Fruit fly (Drosophila melanogaster): ENCODE data around the gene Madm.

The Madm gene

dm6 chr3R:5723122-5723521, 19.2 kb upstream of the Madm start:
- TF ChIP-seq OdsH (GFP tag; optimal IDR thresholded peaks at IDR 0.05), result no peak
- TF ChIP-seq foxo (GFP tag; optimal IDR thresholded peaks at IDR 0.05), result no peak
- no peak for TF ChIP-seq Vsx2 (GFP tag; optimal IDR thresholded peaks at IDR 0.05; ENCODE audit: partially characterized antibody)
- TF ChIP-seq tai (GFP tag; optimal IDR thresholded peaks at IDR 0.05), result no peak
- TF ChIP-seq ey (GFP tag; optimal IDR thresholded peaks at IDR 0.05), result no peak
- TF ChIP-seq Hr78 (GFP tag; optimal IDR thresholded peaks at IDR 0.05), result no peak
- no peak for TF ChIP-seq woc (GFP tag; optimal IDR thresholded peaks at IDR 0.05)
- TF ChIP-seq GATAd (GFP tag; optimal IDR thresholded peaks at IDR 0.05), result no peak
- no peak for TF ChIP-seq Jra (GFP tag; optimal IDR thresholded peaks at IDR 0.05)
- no peak for TF ChIP-seq N (GFP tag; optimal IDR thresholded peaks at IDR 0.05)
- no peak for TF ChIP-seq pan (optimal IDR thresholded peaks at IDR 0.05)

dm6 chr3R:5727724-5728365, 14.5 kb upstream of the Madm start:
- TF ChIP-seq Mio (GFP tag; optimal IDR thresholded peaks at IDR 0.05) (no peak), dmrt93B (GFP tag; optimal IDR thresholded peaks at IDR 0.05) (no peak), OdsH (GFP tag; optimal IDR thresholded peaks at IDR 0.05) (no peak), foxo (GFP tag; optimal IDR thresholded peaks at IDR 0.05) (no peak), Abd-B (GFP tag; optimal IDR thresholded peaks at IDR 0.05) (no peak), Vsx2 (GFP tag; optimal IDR thresholded peaks at IDR 0.05; ENCODE audit: partially characterized antibody) (no peak), lola (GFP tag; optimal IDR thresholded peaks at IDR 0.05) (no peak), brk (GFP tag; optimal IDR thresholded peaks at IDR 0.05) (no peak), fru (GFP tag; optimal IDR thresholded peaks at IDR 0.05) (no peak), woc (GFP tag; optimal IDR thresholded peaks at IDR 0.05) (no peak), rgr (GFP tag; optimal IDR thresholded peaks at IDR 0.05) (no peak), Hnf4 (GFP tag; optimal IDR thresholded peaks at IDR 0.05) (no peak), Dif (GFP tag; optimal IDR thresholded peaks at IDR 0.05; ENCODE audit: partially characterized antibody) (no peak), h (GFP tag; optimal IDR thresholded peaks at IDR 0.05) (no peak), sage (GFP tag; optimal IDR thresholded peaks at IDR 0.05) (no peak)

DNA sequence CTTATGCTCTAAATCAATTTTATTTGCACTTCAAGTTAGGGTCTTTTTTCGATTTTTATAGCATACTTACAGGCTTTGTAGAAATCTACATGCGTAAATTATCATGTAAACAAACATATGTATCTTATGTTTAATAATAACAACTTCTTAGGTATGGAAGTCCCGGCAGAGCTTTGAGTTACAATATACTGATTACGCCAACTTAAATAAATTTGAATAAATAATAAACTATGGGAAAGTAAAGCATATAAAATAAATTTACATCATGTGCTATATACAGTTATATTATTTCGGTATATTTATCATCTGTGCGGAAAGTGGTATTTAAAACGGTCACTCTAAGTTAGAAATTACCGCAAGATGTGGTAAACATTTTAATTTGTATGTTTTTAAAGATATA, 9.1 kb upstream of the Madm start, which contains the start of gene CG1239:
TSS of gene CG1239 (plus strand) at position 333 of the 400 bp plus-strand sequence.
- TF ChIP-seq psq (GFP tag; optimal IDR thresholded peaks at IDR 0.05), result no peak
- no peak for TF ChIP-seq lola (GFP tag; optimal IDR thresholded peaks at IDR 0.05)
- no peak for TF ChIP-seq OdsH (GFP tag; optimal IDR thresholded peaks at IDR 0.05)
- no peak for TF ChIP-seq Jra (GFP tag; optimal IDR thresholded peaks at IDR 0.05)
- no peak for TF ChIP-seq fru (GFP tag; optimal IDR thresholded peaks at IDR 0.05)
- no peak for TF ChIP-seq Dif (GFP tag; optimal IDR thresholded peaks at IDR 0.05; ENCODE audit: partially characterized antibody)
- no peak for TF ChIP-seq br (GFP tag; optimal IDR thresholded peaks at IDR 0.05)
- peak; percentile 68 for TF ChIP-seq Myc (optimal IDR thresholded peaks at IDR 0.05)

- no peak for TF ChIP-seq sage (GFP tag; optimal IDR thresholded peaks at IDR 0.05)
- TF ChIP-seq dmrt93B (GFP tag; optimal IDR thresholded peaks at IDR 0.05), result peak; percentile 72
- no peak for TF ChIP-seq dsf (GFP tag; optimal IDR thresholded peaks at IDR 0.05; ENCODE audit: borderline replicate concordance)
- peak; percentile 31 for TF ChIP-seq Jra (GFP tag; optimal IDR thresholded peaks at IDR 0.05)
- TF ChIP-seq Myc (optimal IDR thresholded peaks at IDR 0.05), result no peak
- TF ChIP-seq Hr78 (GFP tag; optimal IDR thresholded peaks at IDR 0.05), result no peak
- no peak for TF ChIP-seq Mio (GFP tag; optimal IDR thresholded peaks at IDR 0.05)
- TF ChIP-seq Rel (GFP tag; optimal IDR thresholded peaks at IDR 0.05), result no peak
- TF ChIP-seq Rel (tag; optimal IDR thresholded peaks at IDR 0.05), result peak; percentile 20
- no peak for TF ChIP-seq dl (GFP tag; optimal IDR thresholded peaks at IDR 0.05; ENCODE audit: insufficient read depth in 1 of 2, partially characterized antibody in 2 of 2)
- peak in 1 of 2 experiments; percentile 86 for TF ChIP-seq foxo (GFP tag; optimal IDR thresholded peaks at IDR 0.05)
- peak; percentile 85 for TF ChIP-seq HLH106 (tag; optimal IDR thresholded peaks at IDR 0.05)
- TF ChIP-seq CrebA (GFP tag; optimal IDR thresholded peaks at IDR 0.05; ENCODE audit: borderline replicate concordance), result no peak
- peak; percentile 79 for TF ChIP-seq psq (GFP tag; optimal IDR thresholded peaks at IDR 0.05)
- peak; percentile 79 for TF ChIP-seq h (GFP tag; optimal IDR thresholded peaks at IDR 0.05)
- peak; percentile 75 for TF ChIP-seq rgr (GFP tag; optimal IDR thresholded peaks at IDR 0.05)
- no peak for TF ChIP-seq fru (GFP tag; optimal IDR thresholded peaks at IDR 0.05)
- peak; percentile 45 for TF ChIP-seq CG9705 (GFP tag; optimal IDR thresholded peaks at IDR 0.05)
- TF ChIP-seq Hr83 (GFP tag; optimal IDR thresholded peaks at IDR 0.05; ENCODE audit: poor library complexity, severe bottlenecking), result peak; percentile 26
- peak; percentile 58 for TF ChIP-seq sv (GFP tag; optimal IDR thresholded peaks at IDR 0.05)
- TF ChIP-seq OdsH (GFP tag; optimal IDR thresholded peaks at IDR 0.05), result peak; percentile 75
- TF ChIP-seq br (GFP tag; optimal IDR thresholded peaks at IDR 0.05), result peak; percentile 14
- TF ChIP-seq Hnf4 (GFP tag; optimal IDR thresholded peaks at IDR 0.05), result no peak
- peak; percentile 86 for TF ChIP-seq Sp1 (GFP tag; optimal IDR thresholded peaks at IDR 0.05)
- peak; percentile 33 for TF ChIP-seq ey (GFP tag; optimal IDR thresholded peaks at IDR 0.05)
- no peak for TF ChIP-seq N (GFP tag; optimal IDR thresholded peaks at IDR 0.05)
- no peak for TF ChIP-seq CG32264 (GFP tag; optimal IDR thresholded peaks at IDR 0.05)
- TF ChIP-seq lola (GFP tag; optimal IDR thresholded peaks at IDR 0.05), result no peak
- TF ChIP-seq jim (GFP tag; optimal IDR thresholded peaks at IDR 0.05), result no peak
- TF ChIP-seq woc (GFP tag; optimal IDR thresholded peaks at IDR 0.05), result peak; percentile 70
- TF ChIP-seq Dif (GFP tag; optimal IDR thresholded peaks at IDR 0.05; ENCODE audit: partially characterized antibody), result no peak
Measured at dm6 chr3R:5736305-5736869, 5.9 kb upstream of the Madm start, which contains the start of the genes CG2100 and CG1236. TSS of gene CG2100 (minus strand) at chr3R:5736355. TSS of gene CG1236 (plus strand) at chr3R:5736748.
